Fruit fly (Drosophila melanogaster): ENCODE results near the gene CG33928.

Gene CG33928

DNA sequence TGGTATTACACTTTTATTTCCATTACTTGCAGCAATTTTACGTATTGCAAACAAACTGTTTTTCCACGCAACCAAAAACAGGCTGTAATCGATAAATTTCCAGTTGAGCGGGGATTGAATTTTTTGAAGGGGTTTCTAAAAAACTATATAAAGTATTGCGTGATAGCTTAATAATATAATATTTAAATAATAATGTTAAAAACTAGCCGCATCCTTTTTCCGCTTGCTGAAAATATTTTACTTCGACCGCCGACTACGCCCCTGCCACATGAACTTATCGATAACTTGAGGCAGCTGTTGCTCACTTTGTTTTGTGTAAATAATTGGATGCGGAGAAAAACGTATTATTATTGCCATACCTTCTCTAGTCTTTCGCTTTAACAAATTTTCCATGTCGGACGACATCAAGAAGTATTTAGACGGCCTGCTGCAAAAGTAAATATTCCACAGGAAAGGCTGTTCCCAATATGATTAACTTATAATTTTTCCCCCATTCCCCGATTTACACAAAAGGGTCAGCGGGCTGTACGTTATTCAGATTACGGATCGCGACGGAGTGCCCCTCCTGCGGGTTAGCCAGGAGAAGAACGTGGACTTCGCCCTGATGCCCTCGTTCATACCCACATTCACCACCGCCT lies 44.7 kb upstream of the CG33928 start, which contains the start of the genes fws and Lamtor3 (continued):
- TF ChIP-seq Lim3 (GFP tag; IDR thresholded peaks at IDR 0.05) (peak; percentile 97), CG3407 (GFP tag; optimal IDR thresholded peaks at IDR 0.05) (peak; percentile 97), CG9797 (GFP tag; optimal IDR thresholded peaks at IDR 0.05) (peak; percentile 63), CG15601 (tag; optimal IDR thresholded peaks at IDR 0.05) (peak; percentile 95), Neu2 (GFP tag; optimal IDR thresholded peaks at IDR 0.05; ENCODE audit: borderline replicate concordance) (no peak), CG3726 (GFP tag; IDR thresholded peaks at IDR 0.05) (peak; percentile 98), CG14667 (GFP tag; IDR thresholded peaks at IDR 0.05) (peak; percentile 99), al (GFP tag; IDR thresholded peaks at IDR 0.05) (peak; percentile 99), Stat92E (GFP tag; optimal IDR thresholded peaks at IDR 0.05) (peak in 1 of 3 experiments; percentile 49), sisA (GFP tag; IDR thresholded peaks at IDR 0.05) (peak; percentile 98), CG11723 (GFP tag; optimal IDR thresholded peaks at IDR 0.05) (peak; percentile 94), Myb (GFP tag; optimal IDR thresholded peaks at IDR 0.05) (peak; percentile 70), eve (GFP tag; optimal IDR thresholded peaks at IDR 0.05) (no peak), CG7786 (GFP tag; optimal IDR thresholded peaks at IDR 0.05) (peak; percentile 90), CG4328 (GFP tag; optimal IDR thresholded peaks at IDR 0.05) (peak; percentile 33), CG17359 (tag; optimal IDR thresholded peaks at IDR 0.05) (peak; percentile 99), CG17612 (GFP tag; IDR thresholded peaks at IDR 0.05) (peak; percentile 97), sna (GFP tag; IDR thresholded peaks at IDR 0.05; ENCODE audit: partially characterized antibody) (0 out of 2 replicates have a peak, but pooled peaks have one; percentile 40), CG12659 (GFP tag; optimal IDR thresholded peaks at IDR 0.05) (peak; percentile 99), CG15269 (tag; optimal IDR thresholded peaks at IDR 0.05) (peak; percentile 98), schlank (tag; optimal IDR thresholded peaks at IDR 0.05) (peak; percentile 94), pb (GFP tag; optimal IDR thresholded peaks at IDR 0.05) (peak; percentile 52), CG43689 (GFP tag; IDR thresholded peaks at IDR 0.05) (peak; percentile 98), Six4 (GFP tag; optimal IDR thresholded peaks at IDR 0.05) (peak; percentile 95), CG7372 (GFP tag; IDR thresholded peaks at IDR 0.05) (peak; percentile 99), Ptx1 (GFP tag; IDR thresholded peaks at IDR 0.05) (peak; percentile 99), Lpt (GFP tag; optimal IDR thresholded peaks at IDR 0.05) (no peak), Atf3 (GFP tag; optimal IDR thresholded peaks at IDR 0.05) (peak; percentile 79), lbe (GFP tag; optimal IDR thresholded peaks at IDR 0.05) (peak; percentile 98), CG10366 (GFP tag; IDR thresholded peaks at IDR 0.05) (peak; percentile 99), CG11398 (GFP tag; optimal IDR thresholded peaks at IDR 0.05) (peak; percentile 74), CG4820 (GFP tag; optimal IDR thresholded peaks at IDR 0.05) (peak; percentile 95), usp (GFP tag; optimal IDR thresholded peaks at IDR 0.05) (no peak), CG13775 (GFP tag; optimal IDR thresholded peaks at IDR 0.05) (peak; percentile 99), tin (GFP tag; optimal IDR thresholded peaks at IDR 0.05) (peak; percentile 95), nau (GFP tag; optimal IDR thresholded peaks at IDR 0.05) (peak; percentile 96), kah (GFP tag; optimal IDR thresholded peaks at IDR 0.05) (peak; percentile 88), CG10431 (GFP tag; optimal IDR thresholded peaks at IDR 0.05) (peak; percentile 79), ewg (GFP tag; optimal IDR thresholded peaks at IDR 0.05) (peak; percentile 97), CoRest (tag; optimal IDR thresholded peaks at IDR 0.05) (peak; percentile 98), CG10209 (GFP tag; optimal IDR thresholded peaks at IDR 0.05) (peak; percentile 99), danr (GFP tag; IDR thresholded peaks at IDR 0.05) (peak; percentile 97), crp (GFP tag; optimal IDR thresholded peaks at IDR 0.05) (peak in 1 of 2 experiments; percentile 87), CG9609 (GFP tag; optimal IDR thresholded peaks at IDR 0.05) (peak; percentile 90), Hr78 (GFP tag; optimal IDR thresholded peaks at IDR 0.05) (no peak), CG30431 (GFP tag; optimal IDR thresholded peaks at IDR 0.05) (peak; percentile 98), Scr (GFP tag; IDR thresholded peaks at IDR 0.05; ENCODE audit: partially characterized antibody) (peak; percentile 62), lola (GFP tag; optimal IDR thresholded peaks at IDR 0.05) (peak in 1 of 3 experiments; percentile 95)
